Worm (Caenorhabditis elegans) whole organism, mixed stage, embryonic: ENCODE measurements around the gene prp-19.

Experiments used
- M03D4.4 ChIP-seq: sonication (generic microtip); optimal IDR thresholded peaks from 2 replicates; lab custom pipeline; 2017; ENCODE audit warnings: mild to moderate bottlenecking, missing genetic modification characterization, missing compliant biosample characterization
- bed-3 ChIP-seq: fragments of 200-800 bp; sonication (Bioruptor generic); optimal IDR thresholded peaks from 3 replicates; lab custom pipeline; 2018; ENCODE audit warnings: mild to moderate bottlenecking, missing genetic modification characterization, moderate library complexity, missing compliant biosample characterization
- blmp-1 ChIP-seq: fragments of 150-350 bp; optimal IDR thresholded peaks from 2 replicates; lab custom pipeline; 2014; ENCODE audit warnings: missing biosample characterization, missing genetic modification characterization
- ceh-39 ChIP-seq: fragments of 150-350 bp; optimal IDR thresholded peaks from 2 replicates; lab custom pipeline; 2014; ENCODE audit warnings: missing biosample characterization, missing genetic modification characterization
- ceh-83 ChIP-seq: fragments of 200-800 bp; sonication (Bioruptor generic); optimal IDR thresholded peaks from 2 replicates; lab custom pipeline; 2018; ENCODE audit warnings: mild to moderate bottlenecking, missing genetic modification characterization, missing compliant biosample characterization
- ces-1 ChIP-seq: fragments of 150-350 bp; optimal IDR thresholded peaks from 2 replicates; lab custom pipeline; 2014; ENCODE audit warnings: missing biosample characterization, missing genetic modification reagents, missing genetic modification characterization
- cnd-1 ChIP-seq: fragments of 200-800 bp; sonication (Bioruptor generic); optimal IDR thresholded peaks from 2 replicates; lab custom pipeline; 2018; ENCODE audit warnings: mild to moderate bottlenecking, missing genetic modification characterization, missing compliant biosample characterization
- drap-1 ChIP-seq: fragments of 200-800 bp; sonication (Bioruptor generic); optimal IDR thresholded peaks from 3 replicates; lab custom pipeline; 2018; ENCODE audit warnings: mild to moderate bottlenecking, missing genetic modification characterization, missing compliant biosample characterization
- elt-1 ChIP-seq: sonication (generic microtip); optimal IDR thresholded peaks from 2 replicates; lab custom pipeline; 2017; ENCODE audit warnings: missing genetic modification characterization, mild to moderate bottlenecking, missing compliant biosample characterization, antibody characterized with exemption, moderate library complexity, borderline replicate concordance; ENCODE audit not compliant: insufficient read depth
- elt-3 ChIP-seq: fragments of 150-350 bp; optimal IDR thresholded peaks from 2 replicates; lab custom pipeline; 2014; ENCODE audit warnings: missing biosample characterization, missing genetic modification characterization
- hlh-1 ChIP-seq: fragments of 150-350 bp; optimal IDR thresholded peaks from 2 replicates; lab custom pipeline; 2014; ENCODE audit warnings: missing biosample characterization, missing genetic modification reagents, missing genetic modification characterization
- lin-13 ChIP-seq: fragments of 150-350 bp; optimal IDR thresholded peaks from 2 replicates; lab custom pipeline; 2014; ENCODE audit warnings: missing biosample characterization, missing genetic modification characterization
- lin-32 ChIP-seq: fragments of 200-800 bp; sonication (Bioruptor generic); optimal IDR thresholded peaks from 2 replicates; lab custom pipeline; 2018; ENCODE audit warnings: mild to moderate bottlenecking, missing genetic modification characterization, missing compliant biosample characterization
- lsy-2 ChIP-seq: fragments of 150-350 bp; optimal IDR thresholded peaks from 2 replicates; lab custom pipeline; 2014; ENCODE audit warnings: missing biosample characterization, missing genetic modification characterization
- mab-5 ChIP-seq: fragments of 150-350 bp; optimal IDR thresholded peaks from 2 replicates; lab custom pipeline; 2014; ENCODE audit warnings: missing biosample characterization, missing genetic modification characterization
- mep-1 ChIP-seq: fragments of 150-350 bp; optimal IDR thresholded peaks from 2 replicates; lab custom pipeline; 2017; ENCODE audit warnings: missing biosample characterization, missing genetic modification reagents, missing genetic modification characterization, inconsistent platforms
- nhr-12 ChIP-seq: fragments of 150-350 bp; optimal IDR thresholded peaks from 2 replicates; lab custom pipeline; 2014; ENCODE audit warnings: missing biosample characterization, missing genetic modification characterization
- nhr-2 ChIP-seq: fragments of 150-350 bp; optimal IDR thresholded peaks from 2 replicates; lab custom pipeline; 2014; ENCODE audit warnings: missing biosample characterization, missing genetic modification characterization
- nhr-237 ChIP-seq: fragments of 150-350 bp; optimal IDR thresholded peaks from 2 replicates; lab custom pipeline; 2014; ENCODE audit warnings: missing biosample characterization, missing genetic modification characterization
- nhr-28 ChIP-seq: fragments of 150-350 bp; optimal IDR thresholded peaks from 2 replicates; lab custom pipeline; 2014; ENCODE audit warnings: missing biosample characterization, missing genetic modification characterization
- pha-4 ChIP-seq: fragments of 150-350 bp; optimal IDR thresholded peaks from 2 replicates; lab custom pipeline; 2018; ENCODE audit warnings: missing biosample characterization, missing genetic modification reagents, missing genetic modification characterization
- sem-2 ChIP-seq: fragments of 200-800 bp; sonication (Bioruptor generic); optimal IDR thresholded peaks from 2 replicates; lab custom pipeline; 2018; ENCODE audit warnings: mild to moderate bottlenecking, missing genetic modification characterization, missing compliant biosample characterization
- sptf-1 ChIP-seq: sonication (generic microtip); optimal IDR thresholded peaks from 2 replicates; lab custom pipeline; 2017; ENCODE audit warnings: mild to moderate bottlenecking, missing genetic modification characterization, moderate library complexity, missing compliant biosample characterization
- unc-39 ChIP-seq: fragments of 150-350 bp; optimal IDR thresholded peaks from 2 replicates; lab custom pipeline; 2014; ENCODE audit warnings: missing biosample characterization, missing genetic modification characterization
- unc-62 ChIP-seq: fragments of 150-350 bp; optimal IDR thresholded peaks from 2 replicates; lab custom pipeline; 2014; ENCODE audit warnings: missing biosample characterization, missing genetic modification reagents, missing genetic modification characterization
- zip-8 ChIP-seq: fragments of 150-350 bp; optimal IDR thresholded peaks from 2 replicates; lab custom pipeline; 2014; ENCODE audit warnings: missing biosample characterization, missing genetic modification characterization
- ztf-11 ChIP-seq: fragments of 150-350 bp; optimal IDR thresholded peaks from 2 replicates; lab custom pipeline; 2014; ENCODE audit warnings: missing biosample characterization, missing genetic modification characterization

The prp-19 gene

DNA sequence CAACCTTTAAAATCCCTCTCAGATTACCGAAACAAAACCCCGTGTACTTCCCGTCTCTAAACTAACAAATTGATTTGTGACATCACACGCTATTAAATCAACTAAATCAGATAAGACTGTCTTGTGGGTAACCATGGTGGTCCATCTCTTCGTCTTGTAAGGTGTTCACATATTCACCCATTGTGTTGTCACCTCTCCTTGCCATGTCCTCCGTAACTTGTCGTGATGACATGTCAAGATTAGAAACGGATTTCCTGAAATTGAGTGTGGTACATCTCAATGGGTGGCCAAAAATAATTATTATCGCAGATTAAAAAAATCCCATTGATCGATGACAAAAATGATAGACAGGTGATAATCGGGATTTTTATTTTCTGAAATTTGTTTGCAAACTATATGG, 47.5 kb downstream of the prp-19 start:
- TF ChIP-seq lin-32 (GFP tag; lab: Kevin White, UChicago) (no peak), ceh-83 (GFP tag; lab: Kevin White, UChicago) (no peak), elt-3 (tag; lab: Kevin White, UChicago) (no peak), ces-1 (GFP tag; lab: Kevin White, UChicago) (no peak), nhr-237 (no peak), blmp-1 (tag; lab: Kevin White, UChicago) (no peak), zip-8 (tag; lab: Kevin White, UChicago) (no peak), drap-1 (no peak), ceh-39 (no peak), lsy-2 (tag; lab: Kevin White, UChicago) (no peak), cnd-1 (no peak), unc-39 (tag; lab: Kevin White, UChicago) (no peak), elt-1 (tag; lab: Kevin White, UChicago) (peak; percentile 68), lin-13 (no peak), nhr-12 (tag; lab: Kevin White, UChicago) (no peak), sem-2 (GFP tag; lab: Kevin White, UChicago) (no peak), bed-3 (GFP tag; lab: Kevin White, UChicago) (no peak), ztf-11 (no peak), mab-5 (tag; lab: Kevin White, UChicago) (no peak), nhr-2 (tag; lab: Kevin White, UChicago) (peak; percentile 33), mep-1 (tag; lab: Kevin White, UChicago) (no peak), sptf-1 (tag; lab: Kevin White, UChicago) (no peak), M03D4.4 (tag; lab: Kevin White, UChicago) (no peak), hlh-1 (tag; lab: Kevin White, UChicago) (no peak), unc-62 (peak; percentile 42), nhr-28 (no peak)

DNA sequence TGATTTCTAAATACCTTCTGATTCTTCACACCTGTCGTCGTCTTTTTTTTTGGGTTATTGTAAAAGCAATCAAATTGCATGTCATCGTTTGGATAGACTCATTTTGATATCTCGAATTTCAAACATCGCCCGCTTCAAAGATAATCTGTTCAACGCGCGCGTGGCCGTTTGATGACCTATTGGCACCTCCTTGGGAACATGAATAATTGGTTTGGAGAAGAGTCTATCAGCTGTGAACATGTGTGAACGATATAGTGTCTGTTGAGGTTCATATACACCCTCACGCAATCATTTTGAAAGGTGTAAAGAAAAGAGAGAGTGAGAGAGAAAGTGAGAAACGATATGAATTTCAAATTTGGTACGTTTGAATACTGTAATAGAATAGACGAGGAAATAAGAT, 51.3 kb downstream of the prp-19 start:
- no peak for TF ChIP-seq pha-4 (tag; lab: Kevin White, UChicago)
- TF ChIP-seq lin-32 (GFP tag; lab: Kevin White, UChicago): peak; percentile 84
- peak; percentile 24 for TF ChIP-seq nhr-2 (tag; lab: Kevin White, UChicago)
- TF ChIP-seq nhr-12 (tag; lab: Kevin White, UChicago): no peak
- TF ChIP-seq, all 35 proteins: peak for 2
